Fruit fly (Drosophila melanogaster) whole organism, embryonic: ENCODE data around the gene PIG-B.
A peak's percentile ranks its signal among the peaks of the same experiment; 100 is the strongest.

ENCODE experiments used
- Bgb ChIP-seq: fragments of 200-800 bp; sonication (Bioruptor generic); IDR thresholded peaks from 2 replicates; pipeline ENCODE4 v1.3.6; 2022; ENCODE audit warnings: missing biosample characterization, missing genetic modification characterization; ENCODE audit not compliant: partially characterized antibody
- CG12659 ChIP-seq: fragments of 200-800 bp; sonication (Bioruptor generic); optimal IDR thresholded peaks from 3 replicates; lab custom pipeline; 2017; ENCODE audit warnings: mild to moderate bottlenecking, missing biosample characterization, missing genetic modification reagents, missing genetic modification characterization
- CG13296 ChIP-seq: fragments of 200-800 bp; sonication (Bioruptor generic); optimal IDR thresholded peaks from 3 replicates; lab custom pipeline; 2018; ENCODE audit warnings: missing biosample characterization, mild to moderate bottlenecking, missing genetic modification characterization
- CG16815 ChIP-seq: fragments of 200-800 bp; sonication (Bioruptor generic); optimal IDR thresholded peaks from 3 replicates; lab custom pipeline; 2017; ENCODE audit warnings: missing biosample characterization, mild to moderate bottlenecking, missing genetic modification characterization
- CG17568 ChIP-seq: fragments of 200-800 bp; sonication (Bioruptor generic); optimal IDR thresholded peaks from 2 replicates; lab custom pipeline; 2018; ENCODE audit warnings: missing biosample characterization, mild to moderate bottlenecking, missing genetic modification characterization, moderate library complexity
- CG2712 ChIP-seq: fragments of 200-800 bp; optimal IDR thresholded peaks from 3 replicates; lab custom pipeline; 2019; ENCODE audit warnings: missing biosample characterization, mild to moderate bottlenecking, missing genetic modification characterization, moderate library complexity
- CG30020 ChIP-seq: fragments of 200-800 bp; optimal IDR thresholded peaks from 2 replicates; lab custom pipeline; 2019; ENCODE audit warnings: missing biosample characterization, mild to moderate bottlenecking, missing genetic modification characterization, moderate library complexity
- CG30403 ChIP-seq: fragments of 200-800 bp; sonication (Bioruptor generic); optimal IDR thresholded peaks from 3 replicates; lab custom pipeline; 2016; ENCODE audit warnings: missing biosample characterization, missing genetic modification characterization
- CG31388 ChIP-seq: fragments of 200-800 bp; sonication (Bioruptor generic); optimal IDR thresholded peaks from 2 replicates; lab custom pipeline; 2016; ENCODE audit warnings: missing biosample characterization, missing genetic modification characterization
- CG3281 ChIP-seq: fragments of 200-800 bp; sonication (Bioruptor generic); optimal IDR thresholded peaks from 3 replicates; lab custom pipeline; 2017; ENCODE audit warnings: missing biosample characterization, mild to moderate bottlenecking, missing genetic modification characterization
- CG4404 ChIP-seq: fragments of 200-800 bp; sonication (Bioruptor generic); IDR thresholded peaks from 2 replicates; pipeline ENCODE4 v1.3.6; 2022; ENCODE audit warnings: missing biosample characterization, missing genetic modification characterization
- CG6683 ChIP-seq: fragments of 200-800 bp; sonication (Bioruptor generic); optimal IDR thresholded peaks from 2 replicates; lab custom pipeline; 2017; ENCODE audit warnings: missing biosample characterization, mild to moderate bottlenecking, missing genetic modification characterization, missing genetic modification reagents
- CG6689 ChIP-seq: fragments of 200-800 bp; sonication (Bioruptor generic); IDR thresholded peaks from 2 replicates; pipeline ENCODE4 v1.3.6; 2022; ENCODE audit warnings: missing biosample characterization, missing genetic modification characterization
- CG7556 ChIP-seq: fragments of 200-800 bp; sonication (Bioruptor generic); optimal IDR thresholded peaks from 2 replicates; lab custom pipeline; 2017; ENCODE audit warnings: missing biosample characterization, mild to moderate bottlenecking, missing genetic modification characterization
- CG7839 ChIP-seq: fragments of 200-800 bp; sonication (Bioruptor generic); optimal IDR thresholded peaks from 3 replicates; lab custom pipeline; 2018; ENCODE audit warnings: missing biosample characterization, mild to moderate bottlenecking, missing genetic modification characterization, moderate library complexity
- CG9437 ChIP-seq: fragments of 200-800 bp; sonication (Bioruptor generic); optimal IDR thresholded peaks from 2 replicates; lab custom pipeline; 2018; ENCODE audit warnings: missing biosample characterization, mild to moderate bottlenecking, missing genetic modification characterization
- Dad ChIP-seq: fragments of 200-800 bp; sonication (Bioruptor generic); optimal IDR thresholded peaks from 3 replicates; lab custom pipeline; 2016; ENCODE audit warnings: missing biosample characterization, missing genetic modification characterization
- Dll ChIP-seq: fragments of 200-800 bp; sonication (Bioruptor generic); IDR thresholded peaks from 4 replicates; pipeline ENCODE4 v1.3.6; 2022; ENCODE audit warnings: missing biosample characterization, missing genetic modification characterization; ENCODE audit not compliant: partially characterized antibody
- Doc3 ChIP-seq: fragments of 200-800 bp; sonication (Bioruptor generic); IDR thresholded peaks from 3 replicates; pipeline ENCODE4 v1.3.6; 2022; ENCODE audit warnings: missing biosample characterization, missing genetic modification characterization; ENCODE audit not compliant: partially characterized antibody
- Dref ChIP-seq: fragments of 200-800 bp; sonication (Bioruptor generic); IDR thresholded peaks from 2 replicates; pipeline ENCODE4 v1.3.6; 2022; ENCODE audit warnings: missing biosample characterization, missing genetic modification characterization
- E2f2 ChIP-seq: fragments of 200-800 bp; sonication (Bioruptor generic); IDR thresholded peaks from 2 replicates; pipeline ENCODE4 v1.3.6; 2022; ENCODE audit warnings: missing biosample characterization, missing genetic modification characterization
- ERR ChIP-seq: fragments of 200-800 bp; sonication (Bioruptor generic); optimal IDR thresholded peaks from 2 replicates; lab custom pipeline; 2016; ENCODE audit warnings: missing biosample characterization, missing genetic modification characterization
- Kr ChIP-seq: fragments of 200-800 bp; sonication (Bioruptor generic); optimal IDR thresholded peaks from 2 replicates; lab custom pipeline; 2017; ENCODE audit warnings: missing biosample characterization, mild to moderate bottlenecking, missing genetic modification characterization
- Lim3 ChIP-seq: fragments of 200-800 bp; sonication (Bioruptor generic); IDR thresholded peaks from 2 replicates; pipeline ENCODE4 v1.3.6; 2022; ENCODE audit warnings: missing biosample characterization, missing genetic modification characterization
- Med ChIP-seq: fragments of 200-800 bp; sonication (Bioruptor generic); peaks from one replicate; lab custom pipeline; 2016; ENCODE audit warnings: missing biosample characterization, missing genetic modification characterization, mild to moderate bottlenecking, inconsistent platforms, moderate library complexity
- Mrtf ChIP-seq: fragments of 200-800 bp; sonication (Bioruptor generic); IDR thresholded peaks from 3 replicates; pipeline ENCODE4 v1.3.6; 2022; ENCODE audit warnings: missing biosample characterization, missing genetic modification characterization
- Optix ChIP-seq: fragments of 200-800 bp; sonication (Bioruptor generic); IDR thresholded peaks from 3 replicates; pipeline ENCODE4 v1.3.6; 2022; ENCODE audit warnings: missing biosample characterization, missing genetic modification characterization
- Scr ChIP-seq: fragments of 200-800 bp; sonication (Bioruptor generic); IDR thresholded peaks from 2 replicates; pipeline ENCODE4 v1.3.6; 2022; ENCODE audit warnings: missing biosample characterization, missing genetic modification characterization; ENCODE audit not compliant: partially characterized antibody
- Sry-β ChIP-seq: fragments of 200-800 bp; sonication (Bioruptor generic); optimal IDR thresholded peaks from 2 replicates; lab custom pipeline; 2018; ENCODE audit warnings: missing biosample characterization, mild to moderate bottlenecking, missing genetic modification characterization, moderate library complexity
- az2 ChIP-seq: fragments of 200-800 bp; sonication (Bioruptor generic); optimal IDR thresholded peaks from 3 replicates; lab custom pipeline; 2016; ENCODE audit warnings: missing biosample characterization, missing genetic modification characterization
- bigmax ChIP-seq: fragments of 200-800 bp; sonication (Bioruptor generic); optimal IDR thresholded peaks from 2 replicates; lab custom pipeline; 2018; ENCODE audit warnings: missing biosample characterization, mild to moderate bottlenecking, missing genetic modification characterization
- bsh ChIP-seq, 2 experiments: fragments of 200-800 bp; sonication (Bioruptor generic); optimal IDR thresholded peaks; 2 replicates each; lab custom pipeline; 2017 to 2018; ENCODE audit warnings: mild to moderate bottlenecking in 2 of 2, missing biosample characterization in 2 of 2, missing genetic modification characterization in 2 of 2, moderate library complexity in 1 of 2
- caup ChIP-seq: fragments of 200-800 bp; sonication (Bioruptor generic); optimal IDR thresholded peaks from 3 replicates; lab custom pipeline; 2017; ENCODE audit warnings: missing biosample characterization, mild to moderate bottlenecking, missing genetic modification characterization, moderate library complexity; ENCODE audit not compliant: severe bottlenecking
- crc ChIP-seq: fragments of 200-800 bp; sonication (Bioruptor generic); optimal IDR thresholded peaks from 2 replicates; lab custom pipeline; 2016; ENCODE audit warnings: missing biosample characterization, missing genetic modification characterization
- crol ChIP-seq: fragments of 200-800 bp; sonication (Bioruptor generic); IDR thresholded peaks from 2 replicates; pipeline ENCODE4 v1.3.6; 2022; ENCODE audit warnings: missing biosample characterization, missing genetic modification characterization
- crp ChIP-seq, 2 experiments: fragments of 200-800 bp; sonication (Bioruptor generic); optimal IDR thresholded peaks; 2 replicates in 1 of 2; 3 replicates in 1 of 2; lab custom pipeline; 2017; ENCODE audit warnings: missing biosample characterization in 2 of 2, missing genetic modification characterization in 2 of 2, mild to moderate bottlenecking in 1 of 2, moderate library complexity in 1 of 2
- cwo ChIP-seq: fragments of 200-800 bp; sonication (Bioruptor generic); optimal IDR thresholded peaks from 3 replicates; lab custom pipeline; 2017; ENCODE audit warnings: missing biosample characterization, missing genetic modification characterization, mild to moderate bottlenecking, moderate library complexity, missing genetic modification reagents
- disco-r ChIP-seq: fragments of 200-800 bp; sonication (Bioruptor generic); optimal IDR thresholded peaks from 2 replicates; lab custom pipeline; 2016; ENCODE audit warnings: missing biosample characterization, missing genetic modification characterization
- grau ChIP-seq: fragments of 200-800 bp; optimal IDR thresholded peaks from 3 replicates; lab custom pipeline; 2019; ENCODE audit warnings: missing biosample characterization, mild to moderate bottlenecking, missing genetic modification characterization, moderate library complexity
- ind ChIP-seq: fragments of 200-800 bp; sonication (Bioruptor generic); optimal IDR thresholded peaks from 3 replicates; lab custom pipeline; 2016; ENCODE audit warnings: missing biosample characterization, missing genetic modification characterization
- lola ChIP-seq, 3 experiments: fragments of >200 bp in 2 of 3; fragments of 200-800 bp in 1 of 3; sonication (Bioruptor generic) in 1 of 3; optimal IDR thresholded peaks; 2 replicates each; lab custom pipeline; 2017 to 2019; ENCODE audit warnings: missing biosample characterization in 3 of 3, missing genetic modification characterization in 3 of 3, mild to moderate bottlenecking in 1 of 3, moderate library complexity in 1 of 3
- nau ChIP-seq: fragments of 200-800 bp; sonication (Bioruptor generic); optimal IDR thresholded peaks from 3 replicates; lab custom pipeline; 2017; ENCODE audit warnings: missing biosample characterization, mild to moderate bottlenecking, missing genetic modification characterization, missing genetic modification reagents
- onecut ChIP-seq: fragments of 200-800 bp; sonication (Bioruptor generic); IDR thresholded peaks from 2 replicates; pipeline ENCODE4 v1.3.6; 2022; ENCODE audit warnings: missing biosample characterization, missing genetic modification characterization
- peb ChIP-seq: fragments of 200-800 bp; sonication (Bioruptor generic); IDR thresholded peaks from 2 replicates; pipeline ENCODE4 v1.3.6; 2022; ENCODE audit warnings: missing biosample characterization, missing genetic modification characterization
- pho ChIP-seq: fragments of 200-800 bp; sonication (Bioruptor generic); optimal IDR thresholded peaks from 2 replicates; lab custom pipeline; 2016; ENCODE audit warnings: missing biosample characterization, missing genetic modification characterization
- sima ChIP-seq: fragments of 200-800 bp; sonication (Bioruptor generic); optimal IDR thresholded peaks from 2 replicates; lab custom pipeline; 2016; ENCODE audit warnings: missing biosample characterization, missing genetic modification characterization
- stwl ChIP-seq: fragments of 200-800 bp; sonication (Bioruptor generic); optimal IDR thresholded peaks from 3 replicates; lab custom pipeline; 2018; ENCODE audit warnings: missing biosample characterization, mild to moderate bottlenecking, missing genetic modification characterization, moderate library complexity
- wdn ChIP-seq: fragments of 200-800 bp; sonication (Bioruptor generic); IDR thresholded peaks from 2 replicates; pipeline ENCODE4 v1.3.6; 2022; ENCODE audit warnings: missing biosample characterization, missing genetic modification characterization
- wek ChIP-seq: fragments of 200-800 bp; sonication (Bioruptor generic); optimal IDR thresholded peaks from 3 replicates; lab custom pipeline; 2018; ENCODE audit warnings: missing biosample characterization, mild to moderate bottlenecking, missing genetic modification characterization, moderate library complexity

Gene PIG-B

DNA sequence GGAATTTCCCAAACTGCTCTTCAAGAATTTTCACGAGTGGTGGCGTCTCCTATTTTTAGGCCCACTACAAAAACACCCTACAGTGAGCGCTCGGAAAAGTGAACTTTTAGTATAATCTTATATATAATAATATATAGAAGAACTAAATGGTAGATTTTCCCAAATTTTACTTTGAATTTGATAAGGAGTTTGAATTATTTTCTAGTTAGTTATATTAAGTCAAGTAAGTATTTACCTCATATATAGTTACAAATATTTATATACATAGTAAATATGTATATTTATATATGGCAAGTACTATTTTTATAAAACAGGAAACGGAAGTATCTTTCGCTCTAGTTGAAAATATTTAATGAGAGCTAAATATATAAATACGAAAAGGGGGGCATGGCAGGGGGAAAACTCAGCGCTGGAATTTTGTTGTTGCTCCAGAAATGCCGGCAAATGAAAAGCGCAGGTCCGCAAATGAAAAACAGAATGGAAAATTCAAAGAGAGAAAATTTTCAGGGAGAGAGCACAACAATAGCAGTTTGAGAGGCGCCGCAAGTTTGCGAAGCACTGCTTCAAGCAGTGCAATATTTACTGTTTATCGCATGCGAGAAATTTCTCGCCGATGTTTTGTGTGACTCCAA is 22.2 kb upstream of the PIG-B start (continued):
- no peak for TF ChIP-seq wek (GFP tag; lab: Kevin White, UChicago)
- peak; percentile 87 for TF ChIP-seq Med (GFP tag; lab: Kevin White, UChicago)
- TF ChIP-seq Doc3 (GFP tag; lab: Robert Waterston, UW), result no peak
- peak; percentile 34 for TF ChIP-seq CG3281
- TF ChIP-seq CG13296 (GFP tag; lab: Kevin White, UChicago), result peak; percentile 45
- TF ChIP-seq sima (GFP tag; lab: Kevin White, UChicago), result no peak
- TF ChIP-seq Kr (GFP tag; lab: Kevin White, UChicago), result no peak
- TF ChIP-seq CG7556, result peak; percentile 31
- peak; percentile 36 for TF ChIP-seq CG9437
- peak; percentile 34 for TF ChIP-seq E2f2 (GFP tag; lab: Robert Waterston, UW)
- TF ChIP-seq pho (GFP tag; lab: Kevin White, UChicago), result no peak
- TF ChIP-seq Scr (GFP tag; lab: Robert Waterston, UW), result peak; percentile 52; the same call in 1 of the 2 replicates
- TF ChIP-seq bigmax, result no peak
- no peak for TF ChIP-seq CG30403
- TF ChIP-seq lola (GFP tag; optimal IDR thresholded peaks at IDR 0.05; lab: Kevin White, UChicago), result peak in 1 of 3 experiments; percentile 28
- no peak for TF ChIP-seq az2
- TF ChIP-seq cwo (GFP tag; lab: Kevin White, UChicago), result peak; percentile 11
- TF ChIP-seq CG16815 (GFP tag; lab: Kevin White, UChicago), result no peak
- peak; percentile 43 for TF ChIP-seq CG7839 (tag; lab: Kevin White, UChicago)
- peak; percentile 79 for TF ChIP-seq crol (GFP tag; lab: Robert Waterston, UW)
- no peak for TF ChIP-seq crp (GFP tag; optimal IDR thresholded peaks at IDR 0.05; lab: Kevin White, UChicago)
- TF ChIP-seq Dll (GFP tag; lab: Robert Waterston, UW), result 0 out of 4 replicates have a peak, but pooled peaks have one; percentile 56
- TF ChIP-seq Lim3 (GFP tag; lab: Robert Waterston, UW), result no peak
- no peak for TF ChIP-seq Sry-β (GFP tag; lab: Kevin White, UChicago)
- no peak for TF ChIP-seq ind (GFP tag; lab: Kevin White, UChicago)
- peak in 1 of 2 experiments; percentile 40 for TF ChIP-seq bsh (GFP tag; optimal IDR thresholded peaks at IDR 0.05; lab: Kevin White, UChicago)
- TF ChIP-seq CG4404 (GFP tag; lab: Robert Waterston, UW), result no peak
- no peak for TF ChIP-seq CG6683 (GFP tag; lab: Kevin White, UChicago)
- no peak for TF ChIP-seq CG6689
- TF ChIP-seq crc (GFP tag; lab: Kevin White, UChicago), result no peak
- no peak for TF ChIP-seq Mrtf (GFP tag; lab: Robert Waterston, UW)
- peak; percentile 92 for TF ChIP-seq grau
- no peak for TF ChIP-seq onecut (GFP tag; lab: Robert Waterston, UW)
- TF ChIP-seq peb (GFP tag; lab: Robert Waterston, UW), result no peak
- no peak for TF ChIP-seq CG31388 (GFP tag; lab: Kevin White, UChicago)
- no peak for TF ChIP-seq Dref
- no peak for TF ChIP-seq CG30020 (tag; lab: Kevin White, UChicago)
- TF ChIP-seq CG17568 (GFP tag; lab: Kevin White, UChicago), result peak; percentile 66
- no peak; the same call in 2 of the 3 replicates for TF ChIP-seq Optix (GFP tag; lab: Robert Waterston, UW)
- peak; percentile 70 for TF ChIP-seq CG2712 (tag; lab: Kevin White, UChicago)
- peak; percentile 9 for TF ChIP-seq CG12659 (GFP tag; lab: Kevin White, UChicago)
- no peak for TF ChIP-seq disco-r (GFP tag; lab: Kevin White, UChicago)
- TF ChIP-seq Bgb, result peak; percentile 84
- TF ChIP-seq ERR, result no peak
- TF ChIP-seq caup (GFP tag; lab: Kevin White, UChicago), result no peak
- TF ChIP-seq wdn (GFP tag; lab: Robert Waterston, UW), result no peak
- no peak for TF ChIP-seq nau
- TF ChIP-seq Dad (GFP tag; lab: Kevin White, UChicago), result no peak
- TF ChIP-seq stwl (tag; lab: Kevin White, UChicago), result peak; percentile 69
